Worm (Caenorhabditis elegans): Measurements from ENCODE around the gene hrg-5.

ce11 chrIV:11031640-11032039, 2.4 kb upstream of the hrg-5 start:
- TF ChIP-seq irx-1 (tag; optimal IDR thresholded peaks at IDR 0.05) (no peak), ceh-82 (tag; optimal IDR thresholded peaks at IDR 0.05) (no peak), nhr-76 (tag; optimal IDR thresholded peaks at IDR 0.05) (no peak), dpl-1 (GFP tag; optimal IDR thresholded peaks at IDR 0.05) (no peak), snpc-4 (tag; optimal IDR thresholded peaks at IDR 0.05) (no peak), grh-1 (GFP tag; IDR thresholded peaks at IDR 0.05) (no peak), pag-3 (tag; optimal IDR thresholded peaks at IDR 0.05; ENCODE audit: borderline replicate concordance, insufficient read depth) (no peak), lir-3 (tag; optimal IDR thresholded peaks at IDR 0.05; ENCODE audit: poor library complexity) (no peak)
